Fruit fly (Drosophila melanogaster) whole organism, adult: Measurements from ENCODE around the gene pon.

Experiments
- CG11617 ChIP-seq: fragments of 200-800 bp; sonication (Bioruptor generic); optimal IDR thresholded peaks from 2 replicates; lab custom pipeline; 2017; ENCODE audit warnings: mild to moderate bottlenecking, missing biosample characterization, missing genetic modification reagents, missing genetic modification characterization
- CG12768 ChIP-seq: fragments of 200-800 bp; sonication (Bioruptor generic); optimal IDR thresholded peaks from 2 replicates; lab custom pipeline; 2017; ENCODE audit warnings: missing biosample characterization, missing genetic modification characterization, mild to moderate bottlenecking, moderate library complexity, missing genetic modification reagents
- CG14711 ChIP-seq: fragments of 200-800 bp; sonication (Bioruptor generic); optimal IDR thresholded peaks from 2 replicates; lab custom pipeline; 2018; ENCODE audit warnings: missing biosample characterization, mild to moderate bottlenecking, missing genetic modification characterization, moderate library complexity
- CG1620 ChIP-seq: fragments of 200-800 bp; sonication (Bioruptor generic); optimal IDR thresholded peaks from 2 replicates; lab custom pipeline; 2016; ENCODE audit warnings: missing biosample characterization, missing genetic modification characterization
- CG7101 ChIP-seq: fragments of 200-800 bp; sonication (Bioruptor generic); optimal IDR thresholded peaks from 2 replicates; lab custom pipeline; 2018; ENCODE audit warnings: missing biosample characterization, mild to moderate bottlenecking, missing genetic modification characterization, moderate library complexity
- Clk ChIP-seq: fragments of 200-800 bp; sonication (Bioruptor generic); optimal IDR thresholded peaks from 2 replicates; lab custom pipeline; 2017; ENCODE audit warnings: missing biosample characterization, missing genetic modification characterization
- Crg-1 ChIP-seq: fragments of 200-800 bp; sonication (Bioruptor generic); optimal IDR thresholded peaks from 2 replicates; lab custom pipeline; 2016; ENCODE audit warnings: missing biosample characterization, missing genetic modification characterization
- Hr96 ChIP-seq: fragments of 200-800 bp; sonication (Bioruptor generic); optimal IDR thresholded peaks from 2 replicates; lab custom pipeline; 2016; ENCODE audit warnings: missing biosample characterization, missing genetic modification characterization
- Mnt ChIP-seq: fragments of 200-800 bp; sonication (Bioruptor generic); optimal IDR thresholded peaks from 2 replicates; lab custom pipeline; 2016; ENCODE audit warnings: missing biosample characterization, mild to moderate bottlenecking, missing genetic modification characterization
- bab1 ChIP-seq: fragments of 200-800 bp; sonication (Bioruptor generic); optimal IDR thresholded peaks from 3 replicates; lab custom pipeline; 2019; ENCODE audit warnings: missing biosample characterization, mild to moderate bottlenecking, missing genetic modification characterization, moderate library complexity
- cic ChIP-seq: fragments of 200-800 bp; sonication (Bioruptor generic); optimal IDR thresholded peaks from 2 replicates; lab custom pipeline; 2017; ENCODE audit warnings: missing biosample characterization, mild to moderate bottlenecking, missing genetic modification characterization, moderate library complexity
- kay ChIP-seq: fragments of 200-800 bp; sonication (Bioruptor generic); peaks from one replicate; lab custom pipeline; 2016; ENCODE audit warnings: missing biosample characterization, missing genetic modification characterization, borderline replicate concordance
- ovo ChIP-seq: fragments of 200-800 bp; sonication (Bioruptor generic); optimal IDR thresholded peaks from 2 replicates; lab custom pipeline; 2016; ENCODE audit warnings: missing biosample characterization, missing genetic modification characterization

dm6 chrX:4592258-4592657, 43.9 kb upstream of the pon start:
- no peak for TF ChIP-seq kay (GFP tag; lab: Kevin White, UChicago)
- TF ChIP-seq Clk (GFP tag; lab: Kevin White, UChicago), result no peak
- TF ChIP-seq ovo (GFP tag; lab: Kevin White, UChicago), result no peak
- no peak for TF ChIP-seq Crg-1 (GFP tag; lab: Kevin White, UChicago)
- no peak for TF ChIP-seq bab1 (GFP tag; lab: Kevin White, UChicago)
- no peak for TF ChIP-seq cic (GFP tag; lab: Kevin White, UChicago)
- TF ChIP-seq Mnt (GFP tag; lab: Kevin White, UChicago), result no peak
- no peak for TF ChIP-seq CG12768 (GFP tag; lab: Kevin White, UChicago)
- TF ChIP-seq CG1620 (GFP tag; lab: Kevin White, UChicago), result no peak
- no peak for TF ChIP-seq CG11617 (GFP tag; lab: Kevin White, UChicago)
- TF ChIP-seq CG7101 (tag; lab: Kevin White, UChicago), result no peak
- TF ChIP-seq Hr96 (GFP tag; lab: Kevin White, UChicago), result no peak
- TF ChIP-seq CG14711 (tag; lab: Kevin White, UChicago), result no peak
